Fruit fly (Drosophila melanogaster) whole organism, embryonic: ENCODE data around the gene Fer2.

Experiments used
- Antp ChIP-seq: fragments of 200-800 bp; sonication (Bioruptor generic); optimal IDR thresholded peaks from 3 replicates; lab custom pipeline; 2016; ENCODE audit warnings: missing biosample characterization, missing genetic modification characterization
- Bteb2 ChIP-seq: fragments of 200-800 bp; sonication (Bioruptor generic); optimal IDR thresholded peaks from 2 replicates; lab custom pipeline; 2016; ENCODE audit warnings: missing biosample characterization, missing genetic modification characterization
- CG10209 ChIP-seq: fragments of 200-800 bp; sonication (Bioruptor generic); optimal IDR thresholded peaks from 3 replicates; lab custom pipeline; 2017; ENCODE audit warnings: missing biosample characterization, mild to moderate bottlenecking, missing genetic modification characterization, missing genetic modification reagents
- CG10543 ChIP-seq: fragments of 200-800 bp; sonication (Bioruptor generic); optimal IDR thresholded peaks from 3 replicates; lab custom pipeline; 2017; ENCODE audit warnings: missing biosample characterization, mild to moderate bottlenecking, missing genetic modification characterization, moderate library complexity
- CG12071 ChIP-seq: fragments of 200-800 bp; sonication (Bioruptor generic); optimal IDR thresholded peaks from 3 replicates; lab custom pipeline; 2018; ENCODE audit warnings: missing biosample characterization, mild to moderate bottlenecking, missing genetic modification characterization
- CG12391 ChIP-seq: fragments of 200-800 bp; sonication (Bioruptor generic); optimal IDR thresholded peaks from 3 replicates; lab custom pipeline; 2018; ENCODE audit warnings: missing biosample characterization, mild to moderate bottlenecking, missing genetic modification characterization, moderate library complexity
- CG13287 ChIP-seq: fragments of 200-800 bp; sonication (Bioruptor generic); IDR thresholded peaks from 2 replicates; pipeline ENCODE4 v1.3.6; 2022; ENCODE audit warnings: missing biosample characterization, missing genetic modification characterization; ENCODE audit not compliant: partially characterized antibody
- CG1529 ChIP-seq: fragments of 200-800 bp; sonication (Bioruptor generic); optimal IDR thresholded peaks from 3 replicates; lab custom pipeline; 2018; ENCODE audit warnings: missing biosample characterization, missing genetic modification characterization
- CG15601 ChIP-seq: fragments of 200-800 bp; sonication (Bioruptor generic); optimal IDR thresholded peaks from 3 replicates; lab custom pipeline; 2019; ENCODE audit warnings: missing biosample characterization, mild to moderate bottlenecking, missing genetic modification characterization, moderate library complexity
- CG17361 ChIP-seq: fragments of 200-800 bp; sonication (Bioruptor generic); IDR thresholded peaks from 3 replicates; pipeline ENCODE4 v1.3.6; 2022; ENCODE audit warnings: missing biosample characterization, missing genetic modification characterization
- CG2129 ChIP-seq: fragments of 200-800 bp; sonication (Bioruptor generic); IDR thresholded peaks from 2 replicates; pipeline ENCODE4 v1.3.6; 2022; ENCODE audit warnings: missing biosample characterization, missing genetic modification characterization; ENCODE audit not compliant: partially characterized antibody
- CG30020 ChIP-seq: fragments of 200-800 bp; optimal IDR thresholded peaks from 2 replicates; lab custom pipeline; 2019; ENCODE audit warnings: missing biosample characterization, mild to moderate bottlenecking, missing genetic modification characterization, moderate library complexity
- CG30431 ChIP-seq: fragments of 200-800 bp; sonication (Bioruptor generic); optimal IDR thresholded peaks from 2 replicates; lab custom pipeline; 2017; ENCODE audit warnings: missing biosample characterization, missing genetic modification characterization
- CG3281 ChIP-seq: fragments of 200-800 bp; sonication (Bioruptor generic); optimal IDR thresholded peaks from 3 replicates; lab custom pipeline; 2017; ENCODE audit warnings: missing biosample characterization, mild to moderate bottlenecking, missing genetic modification characterization
- CG4617 ChIP-seq: fragments of 200-800 bp; sonication (Bioruptor generic); optimal IDR thresholded peaks from 3 replicates; lab custom pipeline; 2016; ENCODE audit warnings: missing biosample characterization, missing genetic modification characterization, borderline replicate concordance
- CkIIα-i1 ChIP-seq: fragments of 200-800 bp; sonication (Bioruptor generic); IDR thresholded peaks from 2 replicates; pipeline ENCODE4 v1.3.6; 2022; ENCODE audit warnings: missing biosample characterization, missing genetic modification characterization
- Dek ChIP-seq: fragments of 200-800 bp; sonication (Bioruptor generic); optimal IDR thresholded peaks from 3 replicates; lab custom pipeline; 2019; ENCODE audit warnings: missing biosample characterization, mild to moderate bottlenecking, missing genetic modification characterization, moderate library complexity
- ERR ChIP-seq: fragments of 200-800 bp; sonication (Bioruptor generic); optimal IDR thresholded peaks from 2 replicates; lab custom pipeline; 2016; ENCODE audit warnings: missing biosample characterization, missing genetic modification characterization
- Hand ChIP-seq: fragments of 200-800 bp; sonication (Bioruptor generic); optimal IDR thresholded peaks from 2 replicates; lab custom pipeline; 2017; ENCODE audit warnings: mild to moderate bottlenecking, missing biosample characterization, missing genetic modification reagents, missing genetic modification characterization
- Jarid2 ChIP-seq: fragments of 200-800 bp; sonication (Bioruptor generic); optimal IDR thresholded peaks from 3 replicates; lab custom pipeline; 2017; ENCODE audit warnings: mild to moderate bottlenecking, missing biosample characterization, missing genetic modification reagents, missing genetic modification characterization
- MBD-R2 ChIP-seq: fragments of 200-800 bp; sonication (Bioruptor generic); IDR thresholded peaks from 2 replicates; pipeline ENCODE4 v1.3.6; 2022; ENCODE audit warnings: missing biosample characterization, missing genetic modification characterization
- Oaz ChIP-seq: fragments of 200-800 bp; sonication (Bioruptor generic); IDR thresholded peaks from 2 replicates; pipeline ENCODE4 v1.3.6; 2022; ENCODE audit warnings: missing biosample characterization, missing genetic modification characterization
- Opbp ChIP-seq: fragments of 200-800 bp; sonication (Bioruptor generic); IDR thresholded peaks from 3 replicates; pipeline ENCODE4 v1.3.6; 2022; ENCODE audit warnings: missing biosample characterization, missing genetic modification characterization; ENCODE audit not compliant: partially characterized antibody
- Stat92E ChIP-seq, 3 experiments: fragments of >200 bp in 2 of 3; fragments of 200-800 bp in 1 of 3; sonication (Bioruptor generic) in 1 of 3; optimal IDR thresholded peaks; 2 replicates each; lab custom pipeline; 2017 to 2019; ENCODE audit warnings: missing biosample characterization in 3 of 3, missing genetic modification characterization in 3 of 3, mild to moderate bottlenecking in 1 of 3, moderate library complexity in 1 of 3
- Xbp1 ChIP-seq: fragments of 200-800 bp; sonication (Bioruptor generic); optimal IDR thresholded peaks from 3 replicates; lab custom pipeline; 2016; ENCODE audit warnings: missing biosample characterization, mild to moderate bottlenecking, missing genetic modification characterization
- abd-A ChIP-seq: fragments of 200-800 bp; sonication (Bioruptor generic); optimal IDR thresholded peaks from 3 replicates; lab custom pipeline; 2019; ENCODE audit warnings: missing biosample characterization, mild to moderate bottlenecking, missing genetic modification characterization, moderate library complexity
- ase ChIP-seq: fragments of 200-800 bp; sonication (Bioruptor generic); IDR thresholded peaks from 3 replicates; pipeline ENCODE4 v1.3.6; 2022; ENCODE audit warnings: missing biosample characterization, missing genetic modification characterization
- bigmax ChIP-seq: fragments of 200-800 bp; sonication (Bioruptor generic); optimal IDR thresholded peaks from 2 replicates; lab custom pipeline; 2018; ENCODE audit warnings: missing biosample characterization, mild to moderate bottlenecking, missing genetic modification characterization
- bowl ChIP-seq: fragments of 200-800 bp; sonication (Bioruptor generic); IDR thresholded peaks from 2 replicates; pipeline ENCODE4 v1.3.6; 2022; ENCODE audit warnings: missing biosample characterization, missing genetic modification characterization
- crp ChIP-seq, 2 experiments: fragments of 200-800 bp; sonication (Bioruptor generic); optimal IDR thresholded peaks; 2 replicates in 1 of 2; 3 replicates in 1 of 2; lab custom pipeline; 2017; ENCODE audit warnings: missing biosample characterization in 2 of 2, missing genetic modification characterization in 2 of 2, mild to moderate bottlenecking in 1 of 2, moderate library complexity in 1 of 2
- ems ChIP-seq: fragments of 200-800 bp; sonication (Bioruptor generic); optimal IDR thresholded peaks from 3 replicates; lab custom pipeline; 2016; ENCODE audit warnings: missing biosample characterization, missing genetic modification characterization
- eve ChIP-seq, 2 experiments: fragments of >200 bp; optimal IDR thresholded peaks; 2 replicates each; lab custom pipeline; 2017; ENCODE audit warnings: missing biosample characterization in 2 of 2, missing genetic modification characterization in 2 of 2
- fu2 ChIP-seq: fragments of 200-800 bp; sonication (Bioruptor generic); optimal IDR thresholded peaks from 2 replicates; lab custom pipeline; 2016; ENCODE audit warnings: missing biosample characterization, missing genetic modification characterization
- gfzf ChIP-seq: fragments of 200-800 bp; sonication (Bioruptor generic); optimal IDR thresholded peaks from 2 replicates; lab custom pipeline; 2016; ENCODE audit warnings: missing biosample characterization, mild to moderate bottlenecking, missing genetic modification characterization, moderate library complexity
- gt ChIP-seq: fragments of 200-800 bp; sonication (Bioruptor generic); IDR thresholded peaks from 2 replicates; pipeline ENCODE4 v1.3.6; 2022; ENCODE audit warnings: missing biosample characterization, missing genetic modification characterization
- hth ChIP-seq: fragments of >200 bp; optimal IDR thresholded peaks from 2 replicates; lab custom pipeline; 2017; ENCODE audit warnings: inconsistent platforms
- pb ChIP-seq: fragments of 200-800 bp; sonication (Bioruptor generic); optimal IDR thresholded peaks from 3 replicates; lab custom pipeline; 2016; ENCODE audit warnings: missing biosample characterization, missing genetic modification characterization
- pnt ChIP-seq: fragments of 200-800 bp; sonication (Bioruptor generic); optimal IDR thresholded peaks from 3 replicates; lab custom pipeline; 2016; ENCODE audit warnings: missing biosample characterization, missing genetic modification characterization
- prd ChIP-seq, 3 experiments: fragments of >200 bp in 2 of 3; fragments of 200-800 bp in 1 of 3; sonication (Bioruptor generic) in 1 of 3; optimal IDR thresholded peaks in 2 of 3; IDR thresholded peaks in 1 of 3; 2 replicates in 2 of 3; 3 replicates in 1 of 3; pipeline versions ENCODE4 v1.3.6 to Lab custom; 2017 to 2022; ENCODE audit warnings: missing biosample characterization in 1 of 3, missing genetic modification characterization in 1 of 3
- ro ChIP-seq: fragments of 200-800 bp; sonication (Bioruptor generic); IDR thresholded peaks from 2 replicates; pipeline ENCODE4 v1.3.6; 2022; ENCODE audit warnings: missing biosample characterization, missing genetic modification characterization
- row ChIP-seq: fragments of 200-800 bp; sonication (Bioruptor generic); IDR thresholded peaks from 3 replicates; pipeline ENCODE4 v1.3.6; 2022; ENCODE audit warnings: missing biosample characterization, missing genetic modification characterization
- salm ChIP-seq: fragments of 200-800 bp; sonication (Bioruptor generic); optimal IDR thresholded peaks from 2 replicates; lab custom pipeline; 2018; ENCODE audit warnings: missing biosample characterization, mild to moderate bottlenecking, missing genetic modification characterization
- sqz ChIP-seq: fragments of 200-800 bp; sonication (Bioruptor generic); optimal IDR thresholded peaks from 3 replicates; lab custom pipeline; 2018; ENCODE audit warnings: missing biosample characterization, mild to moderate bottlenecking, missing genetic modification characterization
- stwl ChIP-seq: fragments of 200-800 bp; sonication (Bioruptor generic); optimal IDR thresholded peaks from 3 replicates; lab custom pipeline; 2018; ENCODE audit warnings: missing biosample characterization, mild to moderate bottlenecking, missing genetic modification characterization, moderate library complexity
- sug ChIP-seq: fragments of 200-800 bp; optimal IDR thresholded peaks from 2 replicates; lab custom pipeline; 2019; ENCODE audit warnings: missing biosample characterization, mild to moderate bottlenecking, missing genetic modification characterization, moderate library complexity
- tap ChIP-seq: fragments of 200-800 bp; optimal IDR thresholded peaks from 3 replicates; lab custom pipeline; 2019; ENCODE audit warnings: missing biosample characterization, mild to moderate bottlenecking, missing genetic modification characterization, moderate library complexity
- tll ChIP-seq, 2 experiments: fragments of 200-800 bp in 1 of 2; fragments of >200 bp in 1 of 2; sonication (Bioruptor generic) in 1 of 2; optimal IDR thresholded peaks; 2 replicates each; lab custom pipeline; 2017 to 2019; ENCODE audit warnings: missing biosample characterization in 2 of 2, missing genetic modification characterization in 2 of 2, mild to moderate bottlenecking in 1 of 2, moderate library complexity in 1 of 2
- trh ChIP-seq: fragments of 200-800 bp; sonication (Bioruptor generic); optimal IDR thresholded peaks from 2 replicates; lab custom pipeline; 2016; ENCODE audit warnings: missing biosample characterization, missing genetic modification characterization
- vnd ChIP-seq: fragments of 200-800 bp; sonication (Bioruptor generic); IDR thresholded peaks from 3 replicates; pipeline ENCODE4 v1.3.6; 2022; ENCODE audit warnings: missing biosample characterization, missing genetic modification characterization; ENCODE audit not compliant: partially characterized antibody

The Fer2 gene

dm6 chr3R:16180476-16181070 lies 29.5 kb upstream of the Fer2 start, which contains the start of gene CG8927 (continued):
- TF ChIP-seq Xbp1 (GFP tag; lab: Kevin White, UChicago) (no peak), CG4617 (GFP tag; lab: Kevin White, UChicago) (no peak), salm (tag; lab: Kevin White, UChicago) (no peak), bigmax (GFP tag; lab: Kevin White, UChicago) (peak; percentile 42), trh (no peak), abd-A (tag; lab: Kevin White, UChicago) (no peak), CG30020 (tag; lab: Kevin White, UChicago) (no peak), CG12071 (GFP tag; lab: Kevin White, UChicago) (no peak), MBD-R2 (GFP tag; lab: Robert Waterston, UW) (no peak), CG3281 (GFP tag; lab: Kevin White, UChicago) (no peak), Hand (GFP tag; lab: Kevin White, UChicago) (no peak), Jarid2 (GFP tag; lab: Kevin White, UChicago) (no peak), gt (no peak), Dek (tag; lab: Kevin White, UChicago) (no peak), CG10543 (no peak), pb (no peak), gfzf (GFP tag; lab: Kevin White, UChicago) (peak; percentile 32), CG2129 (no peak), ems (GFP tag; lab: Kevin White, UChicago) (no peak), vnd (GFP tag; lab: Robert Waterston, UW) (0 out of 3 replicates have a peak, but pooled peaks have one; percentile 28), pnt (no peak), Oaz (GFP tag; lab: Robert Waterston, UW) (no peak), CG15601 (tag; lab: Kevin White, UChicago) (no peak), CG30431 (GFP tag; lab: Kevin White, UChicago) (no peak), hth (lab: Kevin White, UChicago) (no peak), Stat92E (GFP tag; optimal IDR thresholded peaks at IDR 0.05; lab: Kevin White, UChicago) (no peak), CG17361 (no peak), ase (GFP tag; lab: Robert Waterston, UW) (no peak), CkIIα-i1 (no peak), Bteb2 (GFP tag; lab: Kevin White, UChicago) (no peak), CG10209 (GFP tag; lab: Kevin White, UChicago) (no peak), CG13287 (GFP tag; lab: Robert Waterston, UW) (peak; percentile 45; the same call in 1 of the 2 replicates), ERR (GFP tag; lab: Kevin White, UChicago) (no peak), sqz (GFP tag; lab: Kevin White, UChicago) (no peak), crp (GFP tag; optimal IDR thresholded peaks at IDR 0.05; lab: Kevin White, UChicago) (peak in 1 of 2 experiments; percentile 2), Opbp (GFP tag; lab: Robert Waterston, UW) (no peak), sug (no peak), prd (optimal IDR thresholded peaks at IDR 0.05; lab: Kevin White, UChicago) (no peak), prd (GFP tag; IDR thresholded peaks at IDR 0.05; lab: Robert Waterston, UW) (no peak), eve (GFP tag; optimal IDR thresholded peaks at IDR 0.05; lab: Kevin White, UChicago) (no peak), tap (tag; lab: Kevin White, UChicago) (no peak), ro (GFP tag; lab: Robert Waterston, UW) (no peak), bowl (GFP tag; lab: Robert Waterston, UW) (no peak), fu2 (GFP tag; lab: Kevin White, UChicago) (no peak), tll (GFP tag; optimal IDR thresholded peaks at IDR 0.05; lab: Kevin White, UChicago) (no peak), CG12391 (tag; lab: Kevin White, UChicago) (no peak), stwl (tag; lab: Kevin White, UChicago) (peak; percentile 13), row (GFP tag; lab: Robert Waterston, UW) (no peak), Antp (no peak), CG1529 (GFP tag; lab: Kevin White, UChicago) (no peak)
